Worm (Caenorhabditis elegans) whole organism, L3 larva: ENCODE measurements around the gene ncr-2.

Source experiments
- aly-2 ChIP-seq: fragments of 150-350 bp; optimal IDR thresholded peaks from 2 replicates; lab custom pipeline; 2014; ENCODE audit warnings: missing biosample characterization, missing genetic modification characterization
- elt-1 ChIP-seq: fragments of 150-350 bp; optimal IDR thresholded peaks from 2 replicates; lab custom pipeline; 2014; ENCODE audit warnings: missing biosample characterization, missing genetic modification characterization
- elt-2 ChIP-seq: sonication (generic microtip); optimal IDR thresholded peaks from 2 replicates; lab custom pipeline; 2016; ENCODE audit warnings: missing genetic modification reagents, mild to moderate bottlenecking, missing genetic modification characterization, missing compliant biosample characterization
- nhr-237 ChIP-seq: fragments of 150-350 bp; optimal IDR thresholded peaks from 2 replicates; lab custom pipeline; 2014; ENCODE audit warnings: missing biosample characterization, missing genetic modification characterization
- nhr-28 ChIP-seq: fragments of 150-350 bp; optimal IDR thresholded peaks from 2 replicates; lab custom pipeline; 2014; ENCODE audit warnings: missing biosample characterization, missing genetic modification characterization
- nhr-76 ChIP-seq: fragments of 150-350 bp; sonication (generic microtip); optimal IDR thresholded peaks from 5 replicates; lab custom pipeline; 2014; ENCODE audit warnings: missing biosample characterization, missing genetic modification characterization
- unc-39 ChIP-seq: sonication (generic microtip); optimal IDR thresholded peaks from 4 replicates; lab custom pipeline; 2017; ENCODE audit warnings: missing biosample characterization, missing genetic modification characterization

DNA sequence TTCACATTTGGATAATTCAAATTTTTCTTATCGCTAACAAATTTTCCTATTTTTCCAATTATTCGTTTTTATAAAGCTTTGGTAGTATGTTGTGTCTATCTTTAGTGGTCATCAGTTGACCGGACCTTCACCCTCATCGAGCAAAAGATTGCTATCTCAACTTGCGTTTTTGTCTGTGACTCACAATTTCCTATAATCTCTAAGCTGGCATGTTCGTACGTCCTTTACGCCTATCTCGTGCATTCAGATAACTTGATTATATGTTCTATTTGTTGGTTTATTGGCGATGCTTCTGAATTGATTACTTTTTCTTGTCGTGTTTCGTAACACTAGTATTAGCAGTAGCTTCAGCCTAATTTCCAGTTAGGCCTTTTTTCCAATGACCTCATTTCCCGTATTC, 21.4 kb downstream of the ncr-2 start:
- TF ChIP-seq nhr-28 (tag; lab: Kevin White, UChicago) (no peak), nhr-76 (tag; lab: Kevin White, UChicago) (no peak), nhr-237 (tag; lab: Kevin White, UChicago) (no peak), elt-2 (no peak), unc-39 (no peak), elt-1 (tag; lab: Kevin White, UChicago) (peak; percentile 20), aly-2 (no peak)
